Fruit fly (Drosophila melanogaster) whole organism, prepupa: Measurements from ENCODE around the gene stv.

Source experiments
- Blimp-1 ChIP-seq: fragments of 200-800 bp; sonication (Bioruptor generic); optimal IDR thresholded peaks from 3 replicates; lab custom pipeline; 2017; ENCODE audit warnings: missing biosample characterization, missing genetic modification characterization, mild to moderate bottlenecking, moderate library complexity, missing genetic modification reagents
- CG10669 ChIP-seq: fragments of 200-800 bp; sonication (Bioruptor generic); optimal IDR thresholded peaks from 3 replicates; lab custom pipeline; 2018; ENCODE audit warnings: missing biosample characterization, mild to moderate bottlenecking, missing genetic modification characterization, moderate library complexity
- CG11902 ChIP-seq: fragments of 200-800 bp; sonication (Bioruptor generic); optimal IDR thresholded peaks from 3 replicates; lab custom pipeline; 2016; ENCODE audit warnings: missing biosample characterization, missing genetic modification characterization
- CG15336 ChIP-seq: fragments of 200-800 bp; sonication (Bioruptor generic); IDR thresholded peaks from 2 replicates; pipeline ENCODE4 v1.3.6; 2022; ENCODE audit warnings: missing biosample characterization, missing genetic modification characterization
- CG1621 ChIP-seq: fragments of 200-800 bp; sonication (Bioruptor generic); optimal IDR thresholded peaks from 3 replicates; lab custom pipeline; 2018; ENCODE audit warnings: missing biosample characterization, mild to moderate bottlenecking, missing genetic modification characterization
- CG16779 ChIP-seq: fragments of 200-800 bp; sonication (Bioruptor generic); optimal IDR thresholded peaks from 3 replicates; lab custom pipeline; 2017; ENCODE audit warnings: missing biosample characterization, mild to moderate bottlenecking, missing genetic modification characterization
- CG3032 ChIP-seq: fragments of 200-800 bp; optimal IDR thresholded peaks from 2 replicates; lab custom pipeline; 2019; ENCODE audit warnings: missing biosample characterization, mild to moderate bottlenecking, missing genetic modification characterization, moderate library complexity
- CG31627 ChIP-seq: fragments of 200-800 bp; sonication (Bioruptor generic); optimal IDR thresholded peaks from 3 replicates; lab custom pipeline; 2016; ENCODE audit warnings: missing biosample characterization, missing genetic modification characterization
- CG32006 ChIP-seq: fragments of 200-800 bp; sonication (Bioruptor generic); optimal IDR thresholded peaks from 3 replicates; lab custom pipeline; 2017; ENCODE audit warnings: missing biosample characterization, mild to moderate bottlenecking, missing genetic modification characterization
- CG3919 ChIP-seq: fragments of 200-800 bp; sonication (Bioruptor generic); optimal IDR thresholded peaks from 3 replicates; lab custom pipeline; 2016; ENCODE audit warnings: missing biosample characterization, missing genetic modification characterization
- CG4318 ChIP-seq: fragments of 200-800 bp; sonication (Bioruptor generic); optimal IDR thresholded peaks from 3 replicates; lab custom pipeline; 2017; ENCODE audit warnings: missing biosample characterization, mild to moderate bottlenecking, missing genetic modification characterization
- CG6163 ChIP-seq: fragments of 200-800 bp; sonication (Bioruptor generic); IDR thresholded peaks from 3 replicates; pipeline ENCODE4 v1.3.6; 2022; ENCODE audit warnings: missing biosample characterization, missing genetic modification characterization
- CG6276 ChIP-seq: fragments of 200-800 bp; sonication (Bioruptor generic); optimal IDR thresholded peaks from 2 replicates; lab custom pipeline; 2017; ENCODE audit warnings: missing biosample characterization, mild to moderate bottlenecking, missing genetic modification characterization
- CG6808 ChIP-seq: fragments of 200-800 bp; sonication (Bioruptor generic); optimal IDR thresholded peaks from 3 replicates; lab custom pipeline; 2017; ENCODE audit warnings: missing biosample characterization, missing genetic modification characterization, mild to moderate bottlenecking, moderate library complexity, missing genetic modification reagents
- CG6854 ChIP-seq: fragments of 200-800 bp; sonication (Bioruptor generic); optimal IDR thresholded peaks from 2 replicates; lab custom pipeline; 2017; ENCODE audit warnings: missing biosample characterization, mild to moderate bottlenecking, missing genetic modification characterization
- CG7368 ChIP-seq: fragments of 200-800 bp; sonication (Bioruptor generic); optimal IDR thresholded peaks from 3 replicates; lab custom pipeline; 2016; ENCODE audit warnings: missing biosample characterization, missing genetic modification characterization
- CG8119 ChIP-seq: fragments of 200-800 bp; sonication (Bioruptor generic); IDR thresholded peaks from 3 replicates; pipeline ENCODE4 v1.3.6; 2022; ENCODE audit warnings: missing biosample characterization, missing genetic modification characterization
- CG8319 ChIP-seq: fragments of 200-800 bp; sonication (Bioruptor generic); optimal IDR thresholded peaks from 3 replicates; lab custom pipeline; 2016; ENCODE audit warnings: missing biosample characterization, missing genetic modification characterization
- CG8632 ChIP-seq: fragments of 200-800 bp; sonication (Bioruptor generic); optimal IDR thresholded peaks from 3 replicates; lab custom pipeline; 2016; ENCODE audit warnings: missing biosample characterization, missing genetic modification characterization
- CG9139 ChIP-seq: fragments of 200-800 bp; sonication (Bioruptor generic); optimal IDR thresholded peaks from 3 replicates; lab custom pipeline; 2017; ENCODE audit warnings: missing biosample characterization, mild to moderate bottlenecking, missing genetic modification characterization
- Eip78C ChIP-seq: fragments of 200-800 bp; sonication (Bioruptor generic); peaks from one replicate; lab custom pipeline; 2016; ENCODE audit warnings: missing biosample characterization, missing genetic modification characterization
- Eip93F ChIP-seq: fragments of 200-800 bp; sonication (Bioruptor generic); optimal IDR thresholded peaks from 2 replicates; lab custom pipeline; 2016; ENCODE audit warnings: missing biosample characterization, mild to moderate bottlenecking, missing genetic modification characterization
- Ets96B ChIP-seq: fragments of 200-800 bp; optimal IDR thresholded peaks from 2 replicates; lab custom pipeline; 2019; ENCODE audit warnings: missing biosample characterization, mild to moderate bottlenecking, missing genetic modification characterization, moderate library complexity
- Gug ChIP-seq: fragments of 200-800 bp; sonication (Bioruptor generic); IDR thresholded peaks from 2 replicates; pipeline ENCODE4 v1.3.6; 2022; ENCODE audit warnings: missing biosample characterization, missing genetic modification characterization
- Hr38 ChIP-seq: sonication (Bioruptor generic); optimal IDR thresholded peaks from 2 replicates; lab custom pipeline; 2016; ENCODE audit warnings: missing biosample characterization, missing genetic modification characterization
- Hr39 ChIP-seq: fragments of 200-800 bp; sonication (Bioruptor generic); optimal IDR thresholded peaks from 2 replicates; lab custom pipeline; 2016; ENCODE audit warnings: missing biosample characterization, missing genetic modification characterization
- Hr4 ChIP-seq: fragments of 200-800 bp; sonication (Bioruptor generic); optimal IDR thresholded peaks from 3 replicates; lab custom pipeline; 2016; ENCODE audit warnings: missing biosample characterization, missing genetic modification characterization
- Lpt ChIP-seq: fragments of 200-800 bp; sonication (Bioruptor generic); optimal IDR thresholded peaks from 3 replicates; lab custom pipeline; 2016; ENCODE audit warnings: missing biosample characterization, missing genetic modification characterization
- OdsH ChIP-seq: fragments of 200-800 bp; sonication (Bioruptor generic); optimal IDR thresholded peaks from 3 replicates; lab custom pipeline; 2016; ENCODE audit warnings: missing biosample characterization, missing genetic modification characterization
- Sox14 ChIP-seq: fragments of 200-800 bp; sonication (Bioruptor generic); optimal IDR thresholded peaks from 3 replicates; lab custom pipeline; 2016; ENCODE audit warnings: missing biosample characterization, missing genetic modification characterization
- Sox15 ChIP-seq: fragments of 200-800 bp; sonication (Bioruptor generic); optimal IDR thresholded peaks from 3 replicates; lab custom pipeline; 2016; ENCODE audit warnings: missing biosample characterization, missing genetic modification characterization
- achi ChIP-seq: fragments of 200-800 bp; sonication (Bioruptor generic); optimal IDR thresholded peaks from 3 replicates; lab custom pipeline; 2016; ENCODE audit warnings: missing biosample characterization, missing genetic modification characterization
- acj6 ChIP-seq: fragments of 200-800 bp; sonication (Bioruptor generic); optimal IDR thresholded peaks from 3 replicates; lab custom pipeline; 2016; ENCODE audit warnings: missing biosample characterization, missing genetic modification characterization
- cyc ChIP-seq: fragments of 200-800 bp; sonication (Bioruptor generic); optimal IDR thresholded peaks from 3 replicates; lab custom pipeline; 2016; ENCODE audit warnings: missing biosample characterization, missing genetic modification characterization
- eg ChIP-seq: fragments of 200-800 bp; sonication (Bioruptor generic); IDR thresholded peaks from 3 replicates; pipeline ENCODE4 v1.3.6; 2022; ENCODE audit warnings: missing biosample characterization, missing genetic modification characterization
- fd59A ChIP-seq: fragments of 200-800 bp; sonication (Bioruptor generic); optimal IDR thresholded peaks from 2 replicates; lab custom pipeline; 2017; ENCODE audit warnings: missing biosample characterization, mild to moderate bottlenecking, missing genetic modification characterization, missing genetic modification reagents
- fd85E ChIP-seq: fragments of 200-800 bp; sonication (Bioruptor generic); optimal IDR thresholded peaks from 3 replicates; lab custom pipeline; 2016; ENCODE audit warnings: missing biosample characterization, missing genetic modification characterization
- fkh ChIP-seq: fragments of 200-800 bp; sonication (Bioruptor generic); optimal IDR thresholded peaks from 3 replicates; lab custom pipeline; 2017; ENCODE audit warnings: missing biosample characterization, mild to moderate bottlenecking, missing genetic modification characterization, moderate library complexity
- net ChIP-seq: fragments of 200-800 bp; sonication (Bioruptor generic); optimal IDR thresholded peaks from 3 replicates; lab custom pipeline; 2016; ENCODE audit warnings: missing biosample characterization, missing genetic modification characterization
- pdm3 ChIP-seq: fragments of 200-800 bp; sonication (Bioruptor generic); optimal IDR thresholded peaks from 3 replicates; lab custom pipeline; 2016; ENCODE audit warnings: missing biosample characterization, missing genetic modification characterization
- salr ChIP-seq, 2 experiments: fragments of 200-800 bp; sonication (Bioruptor generic); optimal IDR thresholded peaks; 3 replicates each; lab custom pipeline; 2016 to 2018; ENCODE audit warnings: missing biosample characterization in 2 of 2, missing genetic modification characterization in 2 of 2, mild to moderate bottlenecking in 1 of 2
- spab ChIP-seq: fragments of 200-800 bp; sonication (Bioruptor generic); optimal IDR thresholded peaks from 2 replicates; lab custom pipeline; 2017; ENCODE audit warnings: missing biosample characterization, mild to moderate bottlenecking, missing genetic modification characterization, missing genetic modification reagents
- ss ChIP-seq, 2 experiments: fragments of 200-800 bp; sonication (Bioruptor generic); optimal IDR thresholded peaks; 2 replicates in 1 of 2; 3 replicates in 1 of 2; lab custom pipeline; 2017 to 2018; ENCODE audit warnings: mild to moderate bottlenecking in 2 of 2, missing biosample characterization in 2 of 2, missing genetic modification characterization in 2 of 2, moderate library complexity in 1 of 2
- svp ChIP-seq: fragments of 200-800 bp; sonication (Bioruptor generic); peaks from one replicate; lab custom pipeline; 2016; ENCODE audit warnings: missing biosample characterization, missing genetic modification characterization
- vri ChIP-seq: fragments of 200-800 bp; sonication (Bioruptor generic); optimal IDR thresholded peaks from 3 replicates; lab custom pipeline; 2016; ENCODE audit warnings: missing biosample characterization, mild to moderate bottlenecking, missing genetic modification characterization

Gene stv

dm6 chr3L:13486860-13487404 lies 9.6 kb downstream of the stv start:
- TF ChIP-seq CG15336 = no peak
- TF ChIP-seq Sox15 (GFP tag; lab: Kevin White, UChicago) = no peak
- TF ChIP-seq net (GFP tag; lab: Kevin White, UChicago) = peak; percentile 5
- peak; percentile 30; the same call in 1 of the 3 replicates for TF ChIP-seq CG6163 (GFP tag; lab: Robert Waterston, UW)
- 0 out of 3 replicates have a peak, but pooled peaks have one; percentile 10 for TF ChIP-seq eg (GFP tag; lab: Robert Waterston, UW)
- peak; percentile 56; the same call in 1 of the 3 replicates for TF ChIP-seq CG8119 (GFP tag; lab: Robert Waterston, UW)
- TF ChIP-seq Eip78C (GFP tag; lab: Kevin White, UChicago) = peak; percentile 58
- TF ChIP-seq CG3919 (GFP tag; lab: Kevin White, UChicago) = peak; percentile 17
- no peak for TF ChIP-seq fd59A (GFP tag; lab: Kevin White, UChicago)
- TF ChIP-seq CG6276 (GFP tag; lab: Kevin White, UChicago) = peak; percentile 62
- TF ChIP-seq ss (GFP tag; optimal IDR thresholded peaks at IDR 0.05; lab: Kevin White, UChicago) = peak; percentile 50 to 53
- no peak for TF ChIP-seq Gug (GFP tag; lab: Robert Waterston, UW)
- no peak for TF ChIP-seq CG4318 (GFP tag; lab: Kevin White, UChicago)
- TF ChIP-seq Lpt (GFP tag; lab: Kevin White, UChicago) = peak; percentile 29
- no peak for TF ChIP-seq CG8632
- TF ChIP-seq CG16779 = peak; percentile 19
- TF ChIP-seq CG31627 (GFP tag; lab: Kevin White, UChicago) = no peak
- peak; percentile 15 for TF ChIP-seq CG6808 (GFP tag; lab: Kevin White, UChicago)
- TF ChIP-seq CG6854 (GFP tag; lab: Kevin White, UChicago) = peak; percentile 74

dm6 chr3L:13488129-13488876 lies 11.0 kb downstream of the stv start:
- TF ChIP-seq CG10669 (GFP tag; lab: Kevin White, UChicago) = peak; percentile 42
- TF ChIP-seq acj6 (GFP tag; lab: Kevin White, UChicago) = peak; percentile 34
- TF ChIP-seq CG6808 (GFP tag; lab: Kevin White, UChicago) = peak; percentile 13
- no peak for TF ChIP-seq vri
- TF ChIP-seq salr (GFP tag; optimal IDR thresholded peaks at IDR 0.05; lab: Kevin White, UChicago) = no peak
- TF ChIP-seq CG7368 (GFP tag; lab: Kevin White, UChicago) = peak; percentile 45
- peak; percentile 14 for TF ChIP-seq CG3919 (GFP tag; lab: Kevin White, UChicago)
- TF ChIP-seq Blimp-1 = no peak
- no peak for TF ChIP-seq fkh (GFP tag; lab: Kevin White, UChicago)
- no peak for TF ChIP-seq CG1621 (tag; lab: Kevin White, UChicago)
- no peak for TF ChIP-seq CG3032 (tag; lab: Kevin White, UChicago)
- TF ChIP-seq svp (GFP tag; lab: Kevin White, UChicago) = peak; percentile 93
- TF ChIP-seq ss (GFP tag; optimal IDR thresholded peaks at IDR 0.05; lab: Kevin White, UChicago) = no peak
- TF ChIP-seq Ets96B = no peak
- TF ChIP-seq achi = peak; percentile 37
- peak; percentile 62 for TF ChIP-seq Hr39
- no peak for TF ChIP-seq CG16779
- TF ChIP-seq CG6854 (GFP tag; lab: Kevin White, UChicago) = no peak
- TF ChIP-seq fd85E (GFP tag; lab: Kevin White, UChicago) = no peak
- TF ChIP-seq CG9139 (GFP tag; lab: Kevin White, UChicago) = no peak
- peak; percentile 38 for TF ChIP-seq spab (GFP tag; lab: Kevin White, UChicago)
- no peak for TF ChIP-seq CG6276 (GFP tag; lab: Kevin White, UChicago)
- peak; percentile 57 for TF ChIP-seq CG31627 (GFP tag; lab: Kevin White, UChicago)
- peak; percentile 30; the same call in 1 of the 2 replicates for TF ChIP-seq Gug (GFP tag; lab: Robert Waterston, UW)
- TF ChIP-seq Hr38 = no peak
- TF ChIP-seq OdsH (GFP tag; lab: Kevin White, UChicago) = peak; percentile 9
- TF ChIP-seq CG32006 (GFP tag; lab: Kevin White, UChicago) = peak; percentile 47
- TF ChIP-seq eg (GFP tag; lab: Robert Waterston, UW) = peak; percentile 16; the same call in 1 of the 3 replicates
- peak; percentile 63; the same call in 2 of the 3 replicates for TF ChIP-seq CG6163 (GFP tag; lab: Robert Waterston, UW)
- no peak for TF ChIP-seq Lpt (GFP tag; lab: Kevin White, UChicago)
- no peak for TF ChIP-seq Eip93F (GFP tag; lab: Kevin White, UChicago)
- TF ChIP-seq Sox14 (GFP tag; lab: Kevin White, UChicago) = peak; percentile 58
- TF ChIP-seq Hr4 = peak; percentile 46
- peak; percentile 50 for TF ChIP-seq net (GFP tag; lab: Kevin White, UChicago)
- TF ChIP-seq pdm3 (GFP tag; lab: Kevin White, UChicago) = peak; percentile 3
- peak; percentile 58 for TF ChIP-seq cyc (GFP tag; lab: Kevin White, UChicago)
- no peak for TF ChIP-seq Sox15 (GFP tag; lab: Kevin White, UChicago)
- peak; percentile 26 for TF ChIP-seq CG8319 (GFP tag; lab: Kevin White, UChicago)
- no peak for TF ChIP-seq CG11902 (GFP tag; lab: Kevin White, UChicago)
- TF ChIP-seq Eip78C (GFP tag; lab: Kevin White, UChicago) = peak; percentile 85
